Fruit fly (Drosophila melanogaster): ENCODE data around the gene Pmm2.

The Pmm2 gene

dm6 chr3L:12566065-12566730 is 31.8 kb downstream of the Pmm2 start:
- no peak for TF ChIP-seq CG4318 (GFP tag; optimal IDR thresholded peaks at IDR 0.05)
- TF ChIP-seq Sox14 (GFP tag; optimal IDR thresholded peaks at IDR 0.05) = no peak

dm6 chr3L:12572366-12572765 is 38.0 kb downstream of the Pmm2 start, which contains the start of gene sowah:
Gene sowah, minus strand, starts transcription at chr3L:12572542.
- TF ChIP-seq CG16779 (tag; optimal IDR thresholded peaks at IDR 0.05) (no peak), CG11902 (GFP tag; optimal IDR thresholded peaks at IDR 0.05) (peak; percentile 8), CG4318 (GFP tag; optimal IDR thresholded peaks at IDR 0.05) (no peak), Sox14 (GFP tag; optimal IDR thresholded peaks at IDR 0.05) (peak; percentile 77), fkh (GFP tag; optimal IDR thresholded peaks at IDR 0.05) (peak; percentile 97), Sox102F (GFP tag; optimal IDR thresholded peaks at IDR 0.05) (no peak), CG31627 (GFP tag; optimal IDR thresholded peaks at IDR 0.05) (peak; percentile 48), Hr4 (GFP tag; optimal IDR thresholded peaks at IDR 0.05) (peak; percentile 13), cyc (GFP tag; optimal IDR thresholded peaks at IDR 0.05) (peak; percentile 54), dsx (GFP tag; optimal IDR thresholded peaks at IDR 0.05; ENCODE audit: poor library complexity, severe bottlenecking) (peak; percentile 27), CG6276 (GFP tag; optimal IDR thresholded peaks at IDR 0.05) (no peak), Eip78C (GFP tag) (peak; percentile 62), fd85E (GFP tag; optimal IDR thresholded peaks at IDR 0.05) (no peak), esn (GFP tag; optimal IDR thresholded peaks at IDR 0.05) (peak; percentile 32), Gug (GFP tag; IDR thresholded peaks at IDR 0.05) (peak; percentile 38; the same call in 1 of the 2 replicates), OdsH (GFP tag; optimal IDR thresholded peaks at IDR 0.05) (peak; percentile 23), svp (GFP tag) (no peak), Met (GFP tag; optimal IDR thresholded peaks at IDR 0.05) (peak; percentile 35), topi (GFP tag; optimal IDR thresholded peaks at IDR 0.05) (peak; percentile 39), Ets96B (tag; optimal IDR thresholded peaks at IDR 0.05) (peak; percentile 24), acj6 (GFP tag; optimal IDR thresholded peaks at IDR 0.05) (no peak), CG11294 (GFP tag; IDR thresholded peaks at IDR 0.05) (no peak), net (GFP tag; optimal IDR thresholded peaks at IDR 0.05) (no peak), lz (GFP tag; optimal IDR thresholded peaks at IDR 0.05) (no peak), Sox15 (GFP tag; optimal IDR thresholded peaks at IDR 0.05) (no peak), Hr39 (GFP tag; optimal IDR thresholded peaks at IDR 0.05) (peak; percentile 41), CG9139 (GFP tag; optimal IDR thresholded peaks at IDR 0.05) (no peak), CG8632 (GFP tag; optimal IDR thresholded peaks at IDR 0.05) (no peak), vri (GFP tag; optimal IDR thresholded peaks at IDR 0.05) (no peak), CG3919 (GFP tag; optimal IDR thresholded peaks at IDR 0.05) (peak; percentile 41), salr (GFP tag; optimal IDR thresholded peaks at IDR 0.05) (peak in 1 of 2 experiments; percentile 37), CG3032 (tag; optimal IDR thresholded peaks at IDR 0.05) (peak; percentile 58), Eip93F (GFP tag; optimal IDR thresholded peaks at IDR 0.05) (no peak), Ets21C (GFP tag; optimal IDR thresholded peaks at IDR 0.05) (peak; percentile 7), CG32006 (GFP tag; optimal IDR thresholded peaks at IDR 0.05) (peak; percentile 22), Eip75B (GFP tag; optimal IDR thresholded peaks at IDR 0.05) (no peak), Smox (GFP tag; optimal IDR thresholded peaks at IDR 0.05) (no peak), CG15336 (GFP tag; IDR thresholded peaks at IDR 0.05) (0 out of 2 replicates have a peak, but pooled peaks have one; percentile 14), CG10669 (GFP tag; optimal IDR thresholded peaks at IDR 0.05) (peak; percentile 17), CG6854 (GFP tag; optimal IDR thresholded peaks at IDR 0.05) (no peak), ss (GFP tag; optimal IDR thresholded peaks at IDR 0.05) (peak in 1 of 2 experiments; percentile 14), CG1621 (tag; optimal IDR thresholded peaks at IDR 0.05) (peak; percentile 18), CG6163 (GFP tag; IDR thresholded peaks at IDR 0.05) (no peak), pdm3 (GFP tag; optimal IDR thresholded peaks at IDR 0.05) (peak; percentile 15)

Data from whole organism, prepupa.